Worm (Caenorhabditis elegans) whole organism, L1 larva: Measurements from ENCODE around the gene C54D10.3.

Experiments
- Y116A8C.19 ChIP-seq: sonication (generic microtip); optimal IDR thresholded peaks from 2 replicates; lab custom pipeline; 2016; ENCODE audit warnings: missing compliant biosample characterization, missing genetic modification characterization, borderline replicate concordance
- aha-1 ChIP-seq: fragments of 150-350 bp; optimal IDR thresholded peaks from 2 replicates; lab custom pipeline; 2014; ENCODE audit warnings: missing biosample characterization, missing genetic modification characterization
- aly-2 ChIP-seq: fragments of 150-350 bp; optimal IDR thresholded peaks from 2 replicates; lab custom pipeline; 2014; ENCODE audit warnings: missing biosample characterization, missing genetic modification characterization
- ama-1 ChIP-seq: fragments of 150-350 bp; optimal IDR thresholded peaks from 2 replicates; lab custom pipeline; 2014
- blmp-1 ChIP-seq: fragments of 150-350 bp; optimal IDR thresholded peaks from 2 replicates; lab custom pipeline; 2014; ENCODE audit warnings: missing biosample characterization, missing genetic modification characterization
- ceh-63 ChIP-seq: fragments of 200-800 bp; sonication (Bioruptor generic); optimal IDR thresholded peaks from 2 replicates; lab custom pipeline; 2018; ENCODE audit warnings: mild to moderate bottlenecking, missing genetic modification characterization, missing compliant biosample characterization
- ceh-88 ChIP-seq: fragments of 200-800 bp; sonication (Bioruptor generic); IDR thresholded peaks from 2 replicates; pipeline ENCODE4 v1.3.6; 2022; ENCODE audit warnings: missing genetic modification characterization, missing compliant biosample characterization
- ces-1 ChIP-seq: fragments of 150-350 bp; optimal IDR thresholded peaks from 2 replicates; lab custom pipeline; 2014; ENCODE audit warnings: missing biosample characterization, missing genetic modification reagents, missing genetic modification characterization
- dpl-1 ChIP-seq, 3 experiments: fragments of 150-350 bp in 2 of 3; sonication (generic microtip) in 1 of 3; optimal IDR thresholded peaks; 2 replicates each; lab custom pipeline; 2014 to 2017; ENCODE audit warnings: missing biosample characterization in 3 of 3, missing genetic modification characterization in 3 of 3, missing genetic modification reagents in 3 of 3
- dsc-1 ChIP-seq: sonication (generic microtip); optimal IDR thresholded peaks from 2 replicates; lab custom pipeline; 2016; ENCODE audit warnings: mild to moderate bottlenecking, missing genetic modification characterization, missing compliant biosample characterization
- efl-3 ChIP-seq: fragments of 200-800 bp; sonication (Bioruptor generic); optimal IDR thresholded peaks from 2 replicates; lab custom pipeline; 2018; ENCODE audit warnings: mild to moderate bottlenecking, missing genetic modification characterization, missing compliant biosample characterization
- egl-13 ChIP-seq: sonication (generic microtip); optimal IDR thresholded peaks from 2 replicates; lab custom pipeline; 2016; ENCODE audit warnings: missing genotype, missing genetic modification reagents, missing genetic modification characterization, missing compliant biosample characterization
- elt-2 ChIP-seq: sonication (generic microtip); optimal IDR thresholded peaks from 2 replicates; lab custom pipeline; 2016; ENCODE audit warnings: missing genetic modification characterization, mild to moderate bottlenecking, inconsistent platforms, missing compliant biosample characterization, missing genetic modification reagents
- ets-5 ChIP-seq: fragments of 200-800 bp; sonication (Bioruptor generic); IDR thresholded peaks from 2 replicates; pipeline ENCODE4 v1.3.6; 2022; ENCODE audit warnings: missing genetic modification characterization, missing compliant biosample characterization
- fkh-10 ChIP-seq: sonication (generic microtip); optimal IDR thresholded peaks from 2 replicates; lab custom pipeline; 2017; ENCODE audit warnings: missing biosample characterization, missing genetic modification reagents, missing genetic modification characterization
- hlh-17 ChIP-seq: fragments of 200-800 bp; sonication (Bioruptor generic); optimal IDR thresholded peaks from 2 replicates; lab custom pipeline; 2018; ENCODE audit warnings: missing genetic modification characterization, mild to moderate bottlenecking, missing compliant biosample characterization, moderate library complexity, borderline replicate concordance
- hpl-2 ChIP-seq: fragments of 150-350 bp; optimal IDR thresholded peaks from 2 replicates; lab custom pipeline; 2014; ENCODE audit warnings: missing biosample characterization, missing genetic modification reagents, missing genetic modification characterization
- jun-1 ChIP-seq: fragments of 150-350 bp; optimal IDR thresholded peaks from 2 replicates; lab custom pipeline; 2014; ENCODE audit warnings: missing biosample characterization, missing genetic modification reagents, missing genetic modification characterization
- lin-14 ChIP-seq: fragments of 200-800 bp; sonication (Bioruptor generic); optimal IDR thresholded peaks from 2 replicates; lab custom pipeline; 2018; ENCODE audit warnings: mild to moderate bottlenecking, missing genetic modification characterization, moderate library complexity, missing compliant biosample characterization
- lin-39 ChIP-seq: fragments of 150-350 bp; optimal IDR thresholded peaks from 2 replicates; lab custom pipeline; 2014; ENCODE audit warnings: missing biosample characterization, missing genetic modification reagents, missing genetic modification characterization
- lir-3 ChIP-seq: sonication (generic microtip); optimal IDR thresholded peaks from 2 replicates; lab custom pipeline; 2016; ENCODE audit warnings: mild to moderate bottlenecking, missing genetic modification characterization, moderate library complexity, missing compliant biosample characterization; ENCODE audit not compliant: poor library complexity
- mab-9 ChIP-seq: fragments of 200-800 bp; sonication (Bioruptor generic); IDR thresholded peaks from 2 replicates; pipeline ENCODE4 v1.3.6; 2022; ENCODE audit warnings: missing genetic modification reagents, missing genetic modification characterization, missing compliant biosample characterization
- mdl-1 ChIP-seq, 2 experiments: fragments of 150-350 bp; optimal IDR thresholded peaks; 2 replicates each; lab custom pipeline; 2014 to 2017; ENCODE audit warnings: missing biosample characterization in 2 of 2, missing genetic modification characterization in 2 of 2, inconsistent platforms in 1 of 2
- nhr-19 ChIP-seq: fragments of 200-800 bp; sonication (Bioruptor generic); conservative IDR thresholded peaks from 2 replicates; pipeline ENCODE4 v1.3.6; 2022; ENCODE audit warnings: missing genetic modification characterization, missing compliant biosample characterization
- nhr-20 ChIP-seq: sonication (generic microtip); optimal IDR thresholded peaks from 2 replicates; lab custom pipeline; 2016; ENCODE audit warnings: mild to moderate bottlenecking, missing genetic modification characterization, missing compliant biosample characterization
- nhr-237 ChIP-seq: fragments of 150-350 bp; optimal IDR thresholded peaks from 2 replicates; lab custom pipeline; 2014; ENCODE audit warnings: missing biosample characterization, missing genetic modification characterization
- nhr-28 ChIP-seq: fragments of 150-350 bp; optimal IDR thresholded peaks from 2 replicates; lab custom pipeline; 2014; ENCODE audit warnings: missing biosample characterization, missing genetic modification characterization
- nhr-76 ChIP-seq: sonication (generic microtip); optimal IDR thresholded peaks from 2 replicates; lab custom pipeline; 2017; ENCODE audit warnings: missing biosample characterization, missing genetic modification characterization
- nhr-85 ChIP-seq: sonication (generic microtip); peaks from one replicate; lab custom pipeline; 2016; ENCODE audit warnings: missing genetic modification characterization, inconsistent platforms, missing compliant biosample characterization
- pax-3 ChIP-seq: fragments of 200-800 bp; sonication (Bioruptor generic); optimal IDR thresholded peaks from 2 replicates; lab custom pipeline; 2018; ENCODE audit warnings: mild to moderate bottlenecking, missing genetic modification characterization, moderate library complexity, missing compliant biosample characterization
- rnt-1 ChIP-seq: sonication (generic microtip); optimal IDR thresholded peaks from 2 replicates; lab custom pipeline; 2016; ENCODE audit warnings: mild to moderate bottlenecking, missing genetic modification characterization, moderate library complexity, missing compliant biosample characterization
- skn-1 ChIP-seq: fragments of 150-350 bp; optimal IDR thresholded peaks from 2 replicates; lab custom pipeline; 2014; ENCODE audit warnings: missing biosample characterization, missing genetic modification characterization
- sox-4 ChIP-seq: sonication (generic microtip); optimal IDR thresholded peaks from 2 replicates; lab custom pipeline; 2016; ENCODE audit warnings: missing genetic modification characterization, missing compliant biosample characterization
- sptf-1 ChIP-seq: fragments of 150-350 bp; optimal IDR thresholded peaks from 2 replicates; lab custom pipeline; 2014; ENCODE audit warnings: missing biosample characterization, missing genetic modification characterization
- tbx-2 ChIP-seq: sonication (generic microtip); optimal IDR thresholded peaks from 2 replicates; lab custom pipeline; 2016; ENCODE audit warnings: missing genetic modification characterization, missing compliant biosample characterization
- unc-86 ChIP-seq: sonication (generic microtip); optimal IDR thresholded peaks from 2 replicates; lab custom pipeline; 2016; ENCODE audit warnings: missing genetic modification characterization, missing compliant biosample characterization
- unc-98 ChIP-seq: fragments of 200-800 bp; sonication (Bioruptor generic); IDR thresholded peaks from 2 replicates; pipeline ENCODE4 v1.3.6; 2022; ENCODE audit warnings: missing genetic modification characterization, missing compliant biosample characterization
- xbp-1 ChIP-seq: sonication (generic microtip); optimal IDR thresholded peaks from 2 replicates; lab custom pipeline; 2016; ENCODE audit warnings: missing genetic modification characterization, missing compliant biosample characterization
- zag-1 ChIP-seq: fragments of 150-350 bp; optimal IDR thresholded peaks from 2 replicates; lab custom pipeline; 2014; ENCODE audit warnings: missing biosample characterization, missing genetic modification characterization
- zip-4 ChIP-seq: fragments of 200-800 bp; sonication (Bioruptor generic); optimal IDR thresholded peaks from 2 replicates; lab custom pipeline; 2018; ENCODE audit warnings: mild to moderate bottlenecking, missing genetic modification characterization, moderate library complexity, missing compliant biosample characterization
- ztf-4 ChIP-seq: fragments of 150-350 bp; optimal IDR thresholded peaks from 2 replicates; lab custom pipeline; 2014; ENCODE audit warnings: missing biosample characterization, missing genetic modification characterization

The C54D10.3 gene

ce11 chrV:12421360-12421759 lies 3.0 kb downstream of the C54D10.3 start:
- no peak for TF ChIP-seq Y116A8C.19
- TF ChIP-seq zag-1 (tag; lab: Kevin White, UChicago), result no peak
- peak; percentile 48 for TF ChIP-seq lin-14 (GFP tag; lab: Kevin White, UChicago)
- no peak for TF ChIP-seq unc-98 (GFP tag; lab: Robert Waterston, UW)

ce11 chrV:12427826-12428225 lies 9.4 kb downstream of the C54D10.3 start:
- no peak for TF ChIP-seq ama-1 (lab: Kevin White, UChicago)
- peak; percentile 51 for TF ChIP-seq dsc-1 (tag; lab: Kevin White, UChicago)
- TF ChIP-seq pax-3, result peak; percentile 70
- no peak for TF ChIP-seq aha-1

ce11 chrV:12429039-12429438 lies 10.6 kb downstream of the C54D10.3 start, which contains the start of gene C54D10.5:
C54D10.5 (plus strand) TSS chrV:12429339.
- no peak for TF ChIP-seq xbp-1 (tag; lab: Kevin White, UChicago)
- no peak for TF ChIP-seq blmp-1 (tag; lab: Kevin White, UChicago)
- no peak for TF ChIP-seq rnt-1 (tag; lab: Kevin White, UChicago)
- TF ChIP-seq lin-14 (GFP tag; lab: Kevin White, UChicago), result no peak
- no peak for TF ChIP-seq elt-2 (tag; lab: Kevin White, UChicago)
- TF ChIP-seq mdl-1 (tag; optimal IDR thresholded peaks at IDR 0.05; lab: Kevin White, UChicago), result no peak
- TF ChIP-seq aly-2, result no peak
- no peak for TF ChIP-seq hlh-17 (GFP tag; lab: Kevin White, UChicago)
- TF ChIP-seq tbx-2 (tag; lab: Kevin White, UChicago), result no peak
- no peak for TF ChIP-seq ceh-63 (GFP tag; lab: Kevin White, UChicago)
- TF ChIP-seq efl-3 (GFP tag; lab: Kevin White, UChicago), result no peak

- TF ChIP-seq dsc-1 (tag; lab: Kevin White, UChicago), result no peak
- no peak for TF ChIP-seq sptf-1 (tag; lab: Kevin White, UChicago)
- TF ChIP-seq nhr-237, result no peak
- TF ChIP-seq nhr-76 (tag; lab: Kevin White, UChicago), result no peak
- no peak for TF ChIP-seq aly-2
- TF ChIP-seq nhr-19 (GFP tag; lab: Robert Waterston, UW), result no peak
- TF ChIP-seq pax-3, result no peak
- no peak for TF ChIP-seq fkh-10 (GFP tag; lab: Kevin White, UChicago)
- no peak for TF ChIP-seq sox-4 (tag; lab: Kevin White, UChicago)
- no peak for TF ChIP-seq ets-5
- no peak for TF ChIP-seq lin-39 (tag; lab: Kevin White, UChicago)
- TF ChIP-seq ama-1 (lab: Kevin White, UChicago), result no peak
- no peak for TF ChIP-seq ztf-4 (tag; lab: Kevin White, UChicago)
- no peak for TF ChIP-seq Y116A8C.19
- TF ChIP-seq, all 84 proteins: peak for 0
Observed at ce11 chrV:12432111-12432510, 13.7 kb downstream of the C54D10.3 start, which contains the start of gene C54D10.13. C54D10.13 (minus strand) TSS chrV:12432289.

- TF ChIP-seq unc-86 (no peak), ceh-88 (GFP tag; lab: Robert Waterston, UW) (no peak), zip-4 (GFP tag; lab: Kevin White, UChicago) (no peak), nhr-237 (no peak), hpl-2 (no peak), egl-13 (tag; lab: Kevin White, UChicago) (no peak), nhr-20 (tag; lab: Kevin White, UChicago) (no peak), skn-1 (tag; lab: Kevin White, UChicago) (no peak), jun-1 (tag; lab: Kevin White, UChicago) (no peak), sox-4 (tag; lab: Kevin White, UChicago) (no peak), sptf-1 (tag; lab: Kevin White, UChicago) (no peak), mab-9 (GFP tag; lab: Robert Waterston, UW) (no peak), nhr-85 (tag; lab: Kevin White, UChicago) (no peak), lir-3 (tag; lab: Kevin White, UChicago) (no peak), lin-39 (tag; lab: Kevin White, UChicago) (no peak), blmp-1 (tag; lab: Kevin White, UChicago) (no peak), fkh-10 (GFP tag; lab: Kevin White, UChicago) (no peak), ces-1 (GFP tag; lab: Kevin White, UChicago) (no peak), dpl-1 (GFP tag; optimal IDR thresholded peaks at IDR 0.05; lab: Kevin White, UChicago) (no peak), nhr-28 (no peak)
Observed at ce11 chrV:12433105-12433504, 14.7 kb downstream of the C54D10.3 start.
